Fruit fly (Drosophila melanogaster) whole organism: ENCODE results near the gene Cpn.

Source experiments
- pan ChIP-seq: fragments of >200 bp; optimal IDR thresholded peaks from 2 replicates; lab custom pipeline; 2017
- usp ChIP-seq: fragments of >200 bp; optimal IDR thresholded peaks from 2 replicates; lab custom pipeline; 2017; ENCODE audit warnings: missing biosample characterization, missing genetic modification characterization, mixed read lengths

DNA sequence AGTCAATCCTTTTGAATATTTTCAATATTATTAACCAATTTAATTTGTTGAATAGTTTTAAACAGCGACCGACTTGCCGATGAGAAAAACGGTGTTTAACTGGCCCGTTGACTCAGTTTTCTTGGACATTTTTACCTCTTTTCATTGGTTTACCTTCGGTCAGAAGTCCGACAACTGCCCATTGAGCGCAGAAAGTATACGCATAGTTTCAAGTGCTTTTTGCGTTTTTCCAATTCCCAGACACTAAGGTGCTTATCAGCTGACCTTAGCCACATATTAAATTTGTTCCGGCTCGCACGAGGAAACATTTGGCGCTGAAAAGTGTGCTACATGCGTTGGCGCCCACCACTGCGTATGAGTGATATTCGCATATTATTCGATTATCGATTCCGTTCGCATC lies at the start of gene Cpn:
- TF ChIP-seq usp (GFP tag; lab: Kevin White, UChicago) (no peak), pan (lab: Kevin White, UChicago) (no peak)
